Worm (Caenorhabditis elegans) whole organism, L3 larva: ENCODE data around the gene C05D9.4.

ENCODE experiments used
- R02D3.7 ChIP-seq: fragments of 150-350 bp; optimal IDR thresholded peaks from 2 replicates; lab custom pipeline; 2014; ENCODE audit warnings: missing biosample characterization, missing genetic modification characterization
- ceh-82 ChIP-seq: fragments of 150-350 bp; optimal IDR thresholded peaks from 2 replicates; lab custom pipeline; 2014; ENCODE audit warnings: missing biosample characterization, missing genetic modification characterization
- lin-15B ChIP-seq: fragments of 150-350 bp; optimal IDR thresholded peaks from 2 replicates; lab custom pipeline; 2014; ENCODE audit warnings: missing biosample characterization, missing genetic modification characterization
- lin-39 ChIP-seq: fragments of 150-350 bp; optimal IDR thresholded peaks from 2 replicates; lab custom pipeline; 2018; ENCODE audit warnings: missing biosample characterization, missing genetic modification reagents, missing genetic modification characterization
- nhr-12 ChIP-seq: fragments of 150-350 bp; optimal IDR thresholded peaks from 2 replicates; lab custom pipeline; 2014; ENCODE audit warnings: missing biosample characterization, missing genetic modification characterization
- unc-39 ChIP-seq: sonication (generic microtip); optimal IDR thresholded peaks from 4 replicates; lab custom pipeline; 2017; ENCODE audit warnings: missing biosample characterization, missing genetic modification characterization

DNA sequence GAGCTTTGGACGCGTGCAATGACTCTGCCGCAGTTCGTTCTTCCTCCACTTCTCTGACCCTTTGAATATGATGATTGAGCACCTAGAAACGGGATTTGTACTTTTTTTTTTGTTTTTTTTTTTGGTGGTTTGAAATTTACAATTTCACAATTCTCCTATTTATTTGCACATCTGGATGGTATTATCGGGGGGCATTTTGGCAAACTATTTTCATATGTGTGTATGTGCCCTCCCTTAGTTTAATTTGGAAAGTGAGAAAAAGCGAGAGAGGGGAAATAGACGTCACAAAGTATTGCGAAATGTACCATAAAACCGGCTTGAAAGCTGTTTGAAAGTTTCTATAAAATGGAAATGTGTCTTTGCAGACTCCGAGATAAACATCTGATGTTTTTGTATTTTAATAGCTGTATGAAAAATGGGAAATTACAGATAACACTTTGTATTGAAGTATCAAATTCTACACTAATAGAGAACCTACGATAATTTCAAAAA, 21.4 kb upstream of the C05D9.4 start:
- TF ChIP-seq R02D3.7 (tag; lab: Kevin White, UChicago) (no peak), unc-39 (tag; lab: Kevin White, UChicago) (no peak), ceh-82 (tag; lab: Kevin White, UChicago) (no peak), nhr-12 (tag; lab: Kevin White, UChicago) (no peak), lin-39 (tag; lab: Kevin White, UChicago) (no peak), lin-15B (tag; lab: Kevin White, UChicago) (no peak)
